Fruit fly (Drosophila melanogaster) whole organism, embryonic: Measurements from ENCODE around the gene Jon66Cii.

Experiments
- Adf1 ChIP-seq: fragments of 200-800 bp; sonication (Bioruptor generic); IDR thresholded peaks from 2 replicates; pipeline ENCODE4 v1.3.6; 2022; ENCODE audit warnings: missing biosample characterization, missing genetic modification characterization
- Blimp-1 ChIP-seq: fragments of 200-800 bp; sonication (Bioruptor generic); optimal IDR thresholded peaks from 3 replicates; lab custom pipeline; 2018; ENCODE audit warnings: missing biosample characterization, missing genetic modification characterization, mild to moderate bottlenecking, moderate library complexity, missing genetic modification reagents
- BtbVII ChIP-seq: fragments of 200-800 bp; sonication (Bioruptor generic); optimal IDR thresholded peaks from 3 replicates; lab custom pipeline; 2017; ENCODE audit warnings: missing biosample characterization, mild to moderate bottlenecking, missing genetic modification characterization
- CG12236 ChIP-seq: fragments of 200-800 bp; sonication (Bioruptor generic); optimal IDR thresholded peaks from 2 replicates; lab custom pipeline; 2016; ENCODE audit warnings: missing biosample characterization, missing genetic modification characterization
- CG12769 ChIP-seq: fragments of 200-800 bp; sonication (Bioruptor generic); optimal IDR thresholded peaks from 2 replicates; lab custom pipeline; 2019; ENCODE audit warnings: missing biosample characterization, mild to moderate bottlenecking, missing genetic modification characterization, moderate library complexity
- CG13287 ChIP-seq: fragments of 200-800 bp; sonication (Bioruptor generic); IDR thresholded peaks from 2 replicates; pipeline ENCODE4 v1.3.6; 2022; ENCODE audit warnings: missing biosample characterization, missing genetic modification characterization; ENCODE audit not compliant: partially characterized antibody
- CG13775 ChIP-seq: fragments of 200-800 bp; sonication (Bioruptor generic); optimal IDR thresholded peaks from 3 replicates; lab custom pipeline; 2017; ENCODE audit warnings: missing biosample characterization, mild to moderate bottlenecking, missing genetic modification characterization
- CG14441 ChIP-seq: fragments of 200-800 bp; sonication (Bioruptor generic); IDR thresholded peaks from 2 replicates; pipeline ENCODE4 v1.3.6; 2022; ENCODE audit warnings: missing biosample characterization, missing genetic modification characterization
- CG17802 ChIP-seq: fragments of 200-800 bp; sonication (Bioruptor generic); optimal IDR thresholded peaks from 2 replicates; lab custom pipeline; 2018; ENCODE audit warnings: missing biosample characterization, mild to moderate bottlenecking, missing genetic modification characterization, moderate library complexity
- CG30403 ChIP-seq: fragments of 200-800 bp; sonication (Bioruptor generic); optimal IDR thresholded peaks from 3 replicates; lab custom pipeline; 2016; ENCODE audit warnings: missing biosample characterization, missing genetic modification characterization
- CG6272 ChIP-seq: fragments of 200-800 bp; sonication (Bioruptor generic); IDR thresholded peaks from 2 replicates; pipeline ENCODE4 v1.3.6; 2022; ENCODE audit warnings: missing biosample characterization, missing genetic modification characterization
- CG6654 ChIP-seq: fragments of 200-800 bp; sonication (Bioruptor generic); optimal IDR thresholded peaks from 2 replicates; lab custom pipeline; 2017; ENCODE audit warnings: missing biosample characterization, mild to moderate bottlenecking, missing genetic modification characterization
- CG8944 ChIP-seq: fragments of 200-800 bp; sonication (Bioruptor generic); optimal IDR thresholded peaks from 3 replicates; lab custom pipeline; 2016; ENCODE audit warnings: missing biosample characterization, missing genetic modification characterization
- Doc3 ChIP-seq: fragments of 200-800 bp; sonication (Bioruptor generic); IDR thresholded peaks from 3 replicates; pipeline ENCODE4 v1.3.6; 2022; ENCODE audit warnings: missing biosample characterization, missing genetic modification characterization; ENCODE audit not compliant: partially characterized antibody
- Dp ChIP-seq: fragments of 200-800 bp; sonication (Bioruptor generic); optimal IDR thresholded peaks from 2 replicates; lab custom pipeline; 2018; ENCODE audit warnings: missing biosample characterization, mild to moderate bottlenecking, missing genetic modification characterization, moderate library complexity
- Ets65A ChIP-seq: fragments of 200-800 bp; sonication (Bioruptor generic); peaks from one replicate; lab custom pipeline; 2016; ENCODE audit warnings: missing biosample characterization, missing genetic modification characterization
- Fer2 ChIP-seq: fragments of 200-800 bp; sonication (Bioruptor generic); optimal IDR thresholded peaks from 2 replicates; lab custom pipeline; 2018; ENCODE audit warnings: missing biosample characterization, mild to moderate bottlenecking, missing genetic modification characterization, moderate library complexity
- Hr39 ChIP-seq: fragments of >200 bp; optimal IDR thresholded peaks from 2 replicates; lab custom pipeline; 2017
- Hr78 ChIP-seq, 2 experiments: fragments of 200-800 bp in 1 of 2; fragments of >200 bp in 1 of 2; sonication (Bioruptor generic) in 1 of 2; optimal IDR thresholded peaks; 2 replicates each; lab custom pipeline; 2017 to 2019; ENCODE audit warnings: missing biosample characterization in 2 of 2, missing genetic modification characterization in 2 of 2, mild to moderate bottlenecking in 1 of 2, moderate library complexity in 1 of 2
- Ptx1 ChIP-seq: fragments of 200-800 bp; sonication (Bioruptor generic); IDR thresholded peaks from 2 replicates; pipeline ENCODE4 v1.3.6; 2022; ENCODE audit warnings: missing biosample characterization, missing genetic modification characterization
- Side ChIP-seq: fragments of 200-800 bp; sonication (Bioruptor generic); optimal IDR thresholded peaks from 2 replicates; lab custom pipeline; 2016; ENCODE audit warnings: missing biosample characterization, missing genetic modification characterization
- Stat92E ChIP-seq, 3 experiments: fragments of >200 bp in 2 of 3; fragments of 200-800 bp in 1 of 3; sonication (Bioruptor generic) in 1 of 3; optimal IDR thresholded peaks; 2 replicates each; lab custom pipeline; 2017 to 2019; ENCODE audit warnings: missing biosample characterization in 3 of 3, missing genetic modification characterization in 3 of 3, mild to moderate bottlenecking in 1 of 3, moderate library complexity in 1 of 3
- abd-A ChIP-seq: fragments of 200-800 bp; sonication (Bioruptor generic); optimal IDR thresholded peaks from 3 replicates; lab custom pipeline; 2019; ENCODE audit warnings: missing biosample characterization, mild to moderate bottlenecking, missing genetic modification characterization, moderate library complexity
- bbx ChIP-seq: fragments of 200-800 bp; sonication (Bioruptor generic); IDR thresholded peaks from 2 replicates; pipeline ENCODE4 v1.3.6; 2022; ENCODE audit warnings: missing biosample characterization, missing genetic modification characterization; ENCODE audit not compliant: partially characterized antibody
- bcd ChIP-seq: fragments of 200-800 bp; sonication (Bioruptor generic); optimal IDR thresholded peaks from 2 replicates; lab custom pipeline; 2017; ENCODE audit warnings: missing biosample characterization, mild to moderate bottlenecking, missing genetic modification characterization
- corto ChIP-seq: fragments of 200-800 bp; sonication (Bioruptor generic); optimal IDR thresholded peaks from 2 replicates; lab custom pipeline; 2016; ENCODE audit warnings: missing biosample characterization, mild to moderate bottlenecking, missing genetic modification characterization, moderate library complexity
- crp ChIP-seq, 2 experiments: fragments of 200-800 bp; sonication (Bioruptor generic); optimal IDR thresholded peaks; 2 replicates in 1 of 2; 3 replicates in 1 of 2; lab custom pipeline; 2017; ENCODE audit warnings: missing biosample characterization in 2 of 2, missing genetic modification characterization in 2 of 2, mild to moderate bottlenecking in 1 of 2, moderate library complexity in 1 of 2
- dati ChIP-seq: fragments of 200-800 bp; sonication (Bioruptor generic); IDR thresholded peaks from 2 replicates; pipeline ENCODE4 v1.3.6; 2022; ENCODE audit warnings: missing biosample characterization, missing genetic modification characterization
- dm ChIP-seq: fragments of 200-800 bp; sonication (Bioruptor generic); optimal IDR thresholded peaks from 3 replicates; lab custom pipeline; 2016; ENCODE audit warnings: missing biosample characterization, missing genetic modification characterization
- lab ChIP-seq: fragments of 200-800 bp; sonication (Bioruptor generic); optimal IDR thresholded peaks from 3 replicates; lab custom pipeline; 2017; ENCODE audit warnings: missing biosample characterization, missing genetic modification characterization, mild to moderate bottlenecking, moderate library complexity, missing genetic modification reagents
- lbe ChIP-seq: fragments of 200-800 bp; sonication (Bioruptor generic); optimal IDR thresholded peaks from 2 replicates; lab custom pipeline; 2016; ENCODE audit warnings: missing biosample characterization, mild to moderate bottlenecking, missing genetic modification characterization
- lola ChIP-seq, 3 experiments: fragments of >200 bp in 2 of 3; fragments of 200-800 bp in 1 of 3; sonication (Bioruptor generic) in 1 of 3; optimal IDR thresholded peaks; 2 replicates each; lab custom pipeline; 2017 to 2019; ENCODE audit warnings: missing biosample characterization in 3 of 3, missing genetic modification characterization in 3 of 3, mild to moderate bottlenecking in 1 of 3, moderate library complexity in 1 of 3
- lov ChIP-seq, 2 experiments: fragments of 200-800 bp in 1 of 2; fragments of >200 bp in 1 of 2; sonication (Bioruptor generic) in 1 of 2; IDR thresholded peaks in 1 of 2; optimal IDR thresholded peaks in 1 of 2; 2 replicates in 1 of 2; 3 replicates in 1 of 2; pipeline versions ENCODE4 v1.3.6 to Lab custom; 2017 to 2022; ENCODE audit warnings: missing biosample characterization in 1 of 2, missing genetic modification characterization in 1 of 2
- oc ChIP-seq: fragments of 200-800 bp; sonication (Bioruptor generic); optimal IDR thresholded peaks from 2 replicates; lab custom pipeline; 2018; ENCODE audit warnings: missing biosample characterization, mild to moderate bottlenecking, missing genetic modification characterization, moderate library complexity
- pnt ChIP-seq: fragments of 200-800 bp; sonication (Bioruptor generic); optimal IDR thresholded peaks from 3 replicates; lab custom pipeline; 2016; ENCODE audit warnings: missing biosample characterization, missing genetic modification characterization
- pros ChIP-seq: fragments of 200-800 bp; sonication (Bioruptor generic); optimal IDR thresholded peaks from 3 replicates; lab custom pipeline; 2019; ENCODE audit warnings: missing biosample characterization, mild to moderate bottlenecking, missing genetic modification characterization, moderate library complexity
- sens-2 ChIP-seq: fragments of 200-800 bp; sonication (Bioruptor generic); IDR thresholded peaks from 2 replicates; pipeline ENCODE4 v1.3.6; 2022; ENCODE audit warnings: missing biosample characterization, missing genetic modification characterization
- sr ChIP-seq: fragments of 200-800 bp; sonication (Bioruptor generic); IDR thresholded peaks from 3 replicates; pipeline ENCODE4 v1.3.6; 2022; ENCODE audit warnings: missing biosample characterization, missing genetic modification characterization
- tin ChIP-seq: fragments of 200-800 bp; sonication (Bioruptor generic); optimal IDR thresholded peaks from 3 replicates; lab custom pipeline; 2016; ENCODE audit warnings: missing biosample characterization, missing genetic modification characterization
- tx ChIP-seq: fragments of 200-800 bp; sonication (Bioruptor generic); optimal IDR thresholded peaks from 2 replicates; lab custom pipeline; 2016; ENCODE audit warnings: missing biosample characterization, missing genetic modification characterization
- vvl ChIP-seq: fragments of 200-800 bp; sonication (Bioruptor generic); IDR thresholded peaks from 2 replicates; pipeline ENCODE4 v1.3.6; 2022; ENCODE audit warnings: missing biosample characterization, missing genetic modification characterization
- zfh1 ChIP-seq: fragments of 200-800 bp; sonication (Bioruptor generic); IDR thresholded peaks from 3 replicates; pipeline ENCODE4 v1.3.6; 2022; ENCODE audit warnings: missing biosample characterization, missing genetic modification characterization

The Jon66Cii gene

dm6 chr3L:8369456-8369855, 24.0 kb downstream of the Jon66Cii start:
- TF ChIP-seq pnt (GFP tag; lab: Kevin White, UChicago), result no peak
- peak; percentile 88 for TF ChIP-seq CG6654 (GFP tag; lab: Kevin White, UChicago)

- TF ChIP-seq CG17802 (tag; lab: Kevin White, UChicago) (no peak), Hr39 (lab: Kevin White, UChicago) (no peak), crp (GFP tag; optimal IDR thresholded peaks at IDR 0.05; lab: Kevin White, UChicago) (no peak), dati (GFP tag; lab: Robert Waterston, UW) (no peak), lbe (GFP tag; lab: Kevin White, UChicago) (peak; percentile 42), lola (GFP tag; optimal IDR thresholded peaks at IDR 0.05; lab: Kevin White, UChicago) (no peak), corto (peak; percentile 29), Ets65A (GFP tag; lab: Kevin White, UChicago) (peak; percentile 33), CG13287 (GFP tag; lab: Robert Waterston, UW) (no peak)
Measured at dm6 chr3L:8368694-8369344, 24.6 kb downstream of the Jon66Cii start.

- TF ChIP-seq CG12769 (tag; lab: Kevin White, UChicago), result peak; percentile 39
- TF ChIP-seq pros (GFP tag; lab: Kevin White, UChicago), result peak; percentile 97
- peak; percentile 55 for TF ChIP-seq abd-A
- no peak for TF ChIP-seq Stat92E (GFP tag; optimal IDR thresholded peaks at IDR 0.05; lab: Kevin White, UChicago)
- TF ChIP-seq Blimp-1, result no peak
- TF ChIP-seq vvl (GFP tag; lab: Robert Waterston, UW), result peak; percentile 76
- TF ChIP-seq sr (GFP tag; lab: Robert Waterston, UW), result 0 out of 3 replicates have a peak, but pooled peaks have one; percentile 37
- TF ChIP-seq CG6272 (GFP tag; lab: Robert Waterston, UW), result no peak
- no peak for TF ChIP-seq Fer2
- peak; percentile 78 for TF ChIP-seq oc (tag; lab: Kevin White, UChicago)
Measured at dm6 chr3L:8363266-8363665, 30.2 kb downstream of the Jon66Cii start.

dm6 chr3L:8360643-8361110, 32.8 kb downstream of the Jon66Cii start, which contains the start of gene Idh:
Gene Idh (minus strand): TSS chr3L:8360906.
- TF ChIP-seq bbx (GFP tag; lab: Robert Waterston, UW) (peak; percentile 65), bcd (GFP tag; lab: Kevin White, UChicago) (no peak), zfh1 (GFP tag; lab: Robert Waterston, UW) (no peak), tin (GFP tag; lab: Kevin White, UChicago) (no peak), Doc3 (GFP tag; lab: Robert Waterston, UW) (no peak), CG13775 (GFP tag; lab: Kevin White, UChicago) (no peak), Hr78 (GFP tag; optimal IDR thresholded peaks at IDR 0.05; lab: Kevin White, UChicago) (peak in 1 of 2 experiments; percentile 93), tx (GFP tag; lab: Kevin White, UChicago) (no peak), Ptx1 (no peak), sens-2 (peak; percentile 36; the same call in 1 of the 2 replicates), Side (GFP tag; lab: Kevin White, UChicago) (no peak), CG14441 (peak; percentile 45; the same call in 1 of the 2 replicates), Hr39 (lab: Kevin White, UChicago) (no peak), Dp (GFP tag; lab: Kevin White, UChicago) (peak; percentile 99), pnt (GFP tag; lab: Kevin White, UChicago) (no peak), Adf1 (peak; percentile 9; the same call in 1 of the 2 replicates), Fer2 (no peak), lab (GFP tag; lab: Kevin White, UChicago) (peak; percentile 57), lov (optimal IDR thresholded peaks at IDR 0.05; lab: Kevin White, UChicago) (no peak), lov (GFP tag; IDR thresholded peaks at IDR 0.05; lab: Robert Waterston, UW) (no peak), CG30403 (GFP tag; lab: Kevin White, UChicago) (no peak), BtbVII (GFP tag; lab: Kevin White, UChicago) (peak; percentile 2), CG8944 (GFP tag; lab: Kevin White, UChicago) (no peak), dm (GFP tag; lab: Kevin White, UChicago) (no peak), corto (no peak), CG12236 (GFP tag; lab: Kevin White, UChicago) (no peak), CG6654 (GFP tag; lab: Kevin White, UChicago) (no peak)
